Fruit fly (Drosophila melanogaster) whole organism, embryonic: ENCODE data around the gene Mst57Da.

ENCODE experiments used
- Bteb2 ChIP-seq: fragments of 200-800 bp; sonication (Bioruptor generic); optimal IDR thresholded peaks from 2 replicates; lab custom pipeline; 2016; ENCODE audit warnings: missing biosample characterization, missing genetic modification characterization
- CG10209 ChIP-seq: fragments of 200-800 bp; sonication (Bioruptor generic); optimal IDR thresholded peaks from 3 replicates; lab custom pipeline; 2017; ENCODE audit warnings: missing biosample characterization, mild to moderate bottlenecking, missing genetic modification characterization, missing genetic modification reagents
- CG18262 ChIP-seq: fragments of 200-800 bp; optimal IDR thresholded peaks from 3 replicates; lab custom pipeline; 2019; ENCODE audit warnings: missing biosample characterization, mild to moderate bottlenecking, missing genetic modification characterization, moderate library complexity
- CG3163 ChIP-seq: fragments of 200-800 bp; sonication (Bioruptor generic); optimal IDR thresholded peaks from 3 replicates; lab custom pipeline; 2016; ENCODE audit warnings: missing biosample characterization, missing genetic modification characterization
- CG3838 ChIP-seq: fragments of 200-800 bp; sonication (Bioruptor generic); optimal IDR thresholded peaks from 3 replicates; lab custom pipeline; 2016; ENCODE audit warnings: missing biosample characterization, missing genetic modification characterization
- CG4617 ChIP-seq: fragments of 200-800 bp; sonication (Bioruptor generic); optimal IDR thresholded peaks from 3 replicates; lab custom pipeline; 2016; ENCODE audit warnings: missing biosample characterization, missing genetic modification characterization, borderline replicate concordance
- CG4854 ChIP-seq: fragments of 200-800 bp; sonication (Bioruptor generic); optimal IDR thresholded peaks from 2 replicates; lab custom pipeline; 2016; ENCODE audit warnings: missing biosample characterization, missing genetic modification characterization, inconsistent platforms
- CG7839 ChIP-seq: fragments of 200-800 bp; sonication (Bioruptor generic); optimal IDR thresholded peaks from 3 replicates; lab custom pipeline; 2018; ENCODE audit warnings: missing biosample characterization, mild to moderate bottlenecking, missing genetic modification characterization, moderate library complexity
- CG8944 ChIP-seq: fragments of 200-800 bp; sonication (Bioruptor generic); optimal IDR thresholded peaks from 3 replicates; lab custom pipeline; 2016; ENCODE audit warnings: missing biosample characterization, missing genetic modification characterization
- Chrac-16 ChIP-seq: fragments of 200-800 bp; sonication (Bioruptor generic); optimal IDR thresholded peaks from 3 replicates; lab custom pipeline; 2016; ENCODE audit warnings: missing biosample characterization, missing genetic modification characterization
- CoRest ChIP-seq: fragments of 200-800 bp; sonication (Bioruptor generic); optimal IDR thresholded peaks from 3 replicates; lab custom pipeline; 2018; ENCODE audit warnings: missing biosample characterization, mild to moderate bottlenecking, missing genetic modification characterization, moderate library complexity
- Ets65A ChIP-seq: fragments of 200-800 bp; sonication (Bioruptor generic); peaks from one replicate; lab custom pipeline; 2016; ENCODE audit warnings: missing biosample characterization, missing genetic modification characterization
- Fer1 ChIP-seq: fragments of 200-800 bp; sonication (Bioruptor generic); optimal IDR thresholded peaks from 2 replicates; lab custom pipeline; 2017; ENCODE audit warnings: missing biosample characterization, mild to moderate bottlenecking, missing genetic modification characterization
- GATAe ChIP-seq: fragments of 200-800 bp; sonication (Bioruptor generic); conservative IDR thresholded peaks from 2 replicates; pipeline ENCODE4 v1.3.6; 2022; ENCODE audit warnings: missing biosample characterization, missing genetic modification characterization
- Gug ChIP-seq: fragments of 200-800 bp; sonication (Bioruptor generic); IDR thresholded peaks from 4 replicates; pipeline ENCODE4 v1.3.6; 2022; ENCODE audit warnings: missing biosample characterization, missing genetic modification characterization
- Lpt ChIP-seq: fragments of >200 bp; optimal IDR thresholded peaks from 2 replicates; lab custom pipeline; 2018; ENCODE audit warnings: missing biosample characterization, missing genetic modification characterization
- Meics ChIP-seq: fragments of 200-800 bp; sonication (Bioruptor generic); optimal IDR thresholded peaks from 2 replicates; lab custom pipeline; 2017; ENCODE audit warnings: missing biosample characterization, mild to moderate bottlenecking, missing genetic modification characterization
- Scr ChIP-seq: fragments of 200-800 bp; sonication (Bioruptor generic); IDR thresholded peaks from 2 replicates; pipeline ENCODE4 v1.3.6; 2022; ENCODE audit warnings: missing biosample characterization, missing genetic modification characterization; ENCODE audit not compliant: partially characterized antibody
- Sox102F ChIP-seq: fragments of 200-800 bp; sonication (Bioruptor generic); optimal IDR thresholded peaks from 2 replicates; lab custom pipeline; 2018; ENCODE audit warnings: missing biosample characterization, mild to moderate bottlenecking, missing genetic modification characterization, moderate library complexity
- Taf1 ChIP-seq: fragments of 200-800 bp; sonication (Bioruptor generic); IDR thresholded peaks from 2 replicates; pipeline ENCODE4 v1.3.6; 2022; ENCODE audit warnings: missing biosample characterization, missing genetic modification characterization
- Trl ChIP-seq, 3 experiments: fragments of >200 bp in 2 of 3; fragments of 200-800 bp in 1 of 3; sonication (Bioruptor generic) in 1 of 3; optimal IDR thresholded peaks; 2 replicates in 1 of 3; 3 replicates in 2 of 3; lab custom pipeline; 2016 to 2017; ENCODE audit warnings: missing biosample characterization in 1 of 3, missing genetic modification characterization in 1 of 3
- abd-A ChIP-seq: fragments of 200-800 bp; sonication (Bioruptor generic); optimal IDR thresholded peaks from 3 replicates; lab custom pipeline; 2019; ENCODE audit warnings: missing biosample characterization, mild to moderate bottlenecking, missing genetic modification characterization, moderate library complexity
- amos ChIP-seq: fragments of 200-800 bp; sonication (Bioruptor generic); IDR thresholded peaks from 2 replicates; pipeline ENCODE4 v1.3.6; 2022; ENCODE audit warnings: missing biosample characterization, missing genetic modification characterization; ENCODE audit not compliant: partially characterized antibody
- ap ChIP-seq: fragments of 200-800 bp; sonication (Bioruptor generic); IDR thresholded peaks from 2 replicates; pipeline ENCODE4 v1.3.6; 2022; ENCODE audit warnings: missing biosample characterization, missing genetic modification characterization
- ewg ChIP-seq: fragments of 200-800 bp; sonication (Bioruptor generic); optimal IDR thresholded peaks from 3 replicates; lab custom pipeline; 2017; ENCODE audit warnings: mild to moderate bottlenecking, missing biosample characterization, missing genetic modification reagents, missing genetic modification characterization
- kah ChIP-seq: fragments of 200-800 bp; sonication (Bioruptor generic); optimal IDR thresholded peaks from 2 replicates; lab custom pipeline; 2018; ENCODE audit warnings: missing biosample characterization, mild to moderate bottlenecking, missing genetic modification characterization
- onecut ChIP-seq: fragments of 200-800 bp; sonication (Bioruptor generic); IDR thresholded peaks from 2 replicates; pipeline ENCODE4 v1.3.6; 2022; ENCODE audit warnings: missing biosample characterization, missing genetic modification characterization
- p53 ChIP-seq: fragments of 200-800 bp; sonication (Bioruptor generic); optimal IDR thresholded peaks from 2 replicates; lab custom pipeline; 2016; ENCODE audit warnings: missing biosample characterization, missing genetic modification characterization
- pita ChIP-seq: fragments of 200-800 bp; sonication (Bioruptor generic); optimal IDR thresholded peaks from 2 replicates; lab custom pipeline; 2017; ENCODE audit warnings: missing biosample characterization, mild to moderate bottlenecking, missing genetic modification characterization
- ro ChIP-seq: fragments of 200-800 bp; sonication (Bioruptor generic); IDR thresholded peaks from 2 replicates; pipeline ENCODE4 v1.3.6; 2022; ENCODE audit warnings: missing biosample characterization, missing genetic modification characterization
- seq ChIP-seq: fragments of 200-800 bp; sonication (Bioruptor generic); IDR thresholded peaks from 2 replicates; pipeline ENCODE4 v1.3.6; 2022; ENCODE audit warnings: missing biosample characterization, missing genetic modification characterization
- sisA ChIP-seq: fragments of 200-800 bp; sonication (Bioruptor generic); IDR thresholded peaks from 2 replicates; pipeline ENCODE4 v1.3.6; 2022; ENCODE audit warnings: missing biosample characterization, missing genetic modification characterization
- slbo ChIP-seq: fragments of 200-800 bp; sonication (Bioruptor generic); IDR thresholded peaks from 2 replicates; pipeline ENCODE4 v1.3.6; 2022; ENCODE audit warnings: missing biosample characterization, missing genetic modification characterization
- z ChIP-seq: fragments of 200-800 bp; sonication (Bioruptor generic); IDR thresholded peaks from 3 replicates; pipeline ENCODE4 v1.3.6; 2022; ENCODE audit warnings: missing biosample characterization, missing genetic modification characterization

The Mst57Da gene

DNA sequence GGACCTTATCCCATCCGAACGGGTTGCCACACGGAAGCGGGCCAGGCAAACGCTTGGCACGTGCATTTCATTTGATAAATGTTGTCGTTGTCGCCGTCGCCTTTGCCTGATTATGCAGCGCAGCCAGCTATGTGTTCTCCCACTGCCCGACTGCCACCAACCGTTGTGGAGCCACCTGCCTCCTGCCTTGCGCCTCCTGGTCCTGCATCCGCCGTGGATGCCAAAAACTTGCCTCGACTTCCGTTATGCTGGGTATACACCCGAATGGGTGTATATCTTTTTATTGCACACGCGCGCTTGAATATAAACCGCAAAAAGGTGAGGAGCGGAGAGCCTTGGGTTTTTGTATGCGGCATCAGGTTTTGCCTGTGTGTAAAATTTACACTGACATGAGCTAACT, 39.9 kb downstream of the Mst57Da start:
- no peak for TF ChIP-seq Sox102F (GFP tag; lab: Kevin White, UChicago)
- no peak for TF ChIP-seq ewg (GFP tag; lab: Kevin White, UChicago)
- TF ChIP-seq Bteb2 = no peak
- TF ChIP-seq seq (GFP tag; lab: Robert Waterston, UW) = no peak
- TF ChIP-seq CG7839 (tag; lab: Kevin White, UChicago) = no peak
- peak; percentile 10; the same call in 1 of the 2 replicates for TF ChIP-seq slbo
- no peak for TF ChIP-seq Scr (GFP tag; lab: Robert Waterston, UW)
- no peak for TF ChIP-seq CG18262 (tag; lab: Kevin White, UChicago)
- no peak for TF ChIP-seq CG4617
- TF ChIP-seq CG3838 (GFP tag; lab: Kevin White, UChicago) = no peak
- no peak for TF ChIP-seq pita
- peak; percentile 91 for TF ChIP-seq Ets65A (GFP tag; lab: Kevin White, UChicago)

- TF ChIP-seq p53 (GFP tag; lab: Kevin White, UChicago) = no peak
- no peak for TF ChIP-seq onecut (GFP tag; lab: Robert Waterston, UW)
- TF ChIP-seq CG10209 = no peak
- no peak for TF ChIP-seq Meics
- TF ChIP-seq Gug (GFP tag; lab: Robert Waterston, UW) = no peak
- TF ChIP-seq ap (GFP tag; lab: Robert Waterston, UW) = no peak
Measured at dm6 chr3R:25790371-25790770, 41.3 kb downstream of the Mst57Da start, which contains the start of gene CG31093. Gene CG31093, minus strand, starts transcription at chr3R:25790471.

DNA sequence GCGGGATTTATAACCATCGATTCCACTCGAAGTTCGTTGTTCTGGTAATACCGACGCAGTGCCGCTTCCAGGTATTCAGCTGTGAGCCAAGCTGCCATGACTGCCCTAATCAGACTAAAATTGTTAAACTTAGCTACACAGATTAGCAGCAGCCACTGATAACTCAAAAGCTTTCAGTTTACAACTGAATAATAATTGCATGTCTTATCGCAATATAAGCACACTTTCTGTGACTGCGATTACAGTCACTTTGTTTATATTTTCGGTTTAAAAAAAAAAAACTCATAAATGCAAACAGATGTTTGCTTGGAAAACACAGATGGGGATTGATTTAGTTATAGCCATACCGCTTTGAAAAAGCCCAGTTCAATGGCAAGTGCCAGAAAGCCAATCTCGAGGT, 42.3 kb downstream of the Mst57Da start, which contains the start of gene CG31380:
Gene CG31380, minus strand, starts transcription at position 101 of the 400 bp plus-strand sequence.
- TF ChIP-seq kah (GFP tag; lab: Kevin White, UChicago) (no peak), CG4854 (GFP tag; lab: Kevin White, UChicago) (no peak)

DNA sequence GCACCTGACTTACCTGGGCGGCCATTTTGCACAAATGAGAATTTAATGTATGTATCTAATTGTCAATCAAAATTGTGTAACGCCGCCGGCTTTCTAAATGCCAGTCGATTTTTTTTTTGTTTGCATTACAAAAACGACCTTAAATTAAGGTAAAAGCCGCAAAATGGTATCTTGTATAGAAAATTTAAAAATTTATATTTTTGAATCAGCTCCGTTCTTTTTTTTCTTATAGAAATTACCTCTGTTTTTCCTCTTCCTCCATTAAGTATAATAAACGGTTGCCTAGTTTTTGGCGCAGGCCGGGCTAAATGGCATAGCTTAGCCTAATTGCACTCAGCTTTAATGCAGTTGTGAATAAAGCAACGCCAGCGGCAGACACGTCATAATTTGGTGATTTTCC, 44.5 kb downstream of the Mst57Da start, which contains the start of gene CG4960:
Gene CG4960, minus strand, starts transcription at position 101 of the 400 bp plus-strand sequence.
- TF ChIP-seq Chrac-16 (GFP tag; lab: Kevin White, UChicago) = no peak
- TF ChIP-seq CoRest (tag; lab: Kevin White, UChicago) = no peak
- no peak for TF ChIP-seq ro (GFP tag; lab: Robert Waterston, UW)
- TF ChIP-seq Scr (GFP tag; lab: Robert Waterston, UW) = no peak
- no peak for TF ChIP-seq CG8944 (GFP tag; lab: Kevin White, UChicago)

- TF ChIP-seq Fer1 (GFP tag; lab: Kevin White, UChicago) (no peak), z (GFP tag; lab: Robert Waterston, UW) (peak; percentile 90), Trl (optimal IDR thresholded peaks at IDR 0.05; lab: Kevin White, UChicago) (peak; percentile 45 to 88), Trl (GFP tag; optimal IDR thresholded peaks at IDR 0.05; lab: Kevin White, UChicago) (no peak), Taf1 (GFP tag; lab: Robert Waterston, UW) (no peak), abd-A (peak; percentile 15), GATAe (GFP tag; lab: Robert Waterston, UW) (no peak), sisA (GFP tag; lab: Robert Waterston, UW) (no peak), CG3163 (peak; percentile 65), amos (GFP tag; lab: Robert Waterston, UW) (peak; percentile 16; the same call in 1 of the 2 replicates), Ets65A (GFP tag; lab: Kevin White, UChicago) (peak; percentile 30), Lpt (GFP tag; lab: Kevin White, UChicago) (no peak)
- TF ChIP-seq, all 482 proteins: peak for 6
Measured at dm6 chr3R:25782855-25783424, 48.8 kb downstream of the Mst57Da start.
